Fruit fly (Drosophila melanogaster) whole organism, larva: ENCODE measurements around the gene CG7650.

ENCODE experiments used
- noc ChIP-seq: fragments of 200-800 bp; sonication (Bioruptor generic); optimal IDR thresholded peaks from 3 replicates; lab custom pipeline; 2019; ENCODE audit warnings: missing biosample characterization, mild to moderate bottlenecking, missing genetic modification characterization, moderate library complexity

Gene CG7650

DNA sequence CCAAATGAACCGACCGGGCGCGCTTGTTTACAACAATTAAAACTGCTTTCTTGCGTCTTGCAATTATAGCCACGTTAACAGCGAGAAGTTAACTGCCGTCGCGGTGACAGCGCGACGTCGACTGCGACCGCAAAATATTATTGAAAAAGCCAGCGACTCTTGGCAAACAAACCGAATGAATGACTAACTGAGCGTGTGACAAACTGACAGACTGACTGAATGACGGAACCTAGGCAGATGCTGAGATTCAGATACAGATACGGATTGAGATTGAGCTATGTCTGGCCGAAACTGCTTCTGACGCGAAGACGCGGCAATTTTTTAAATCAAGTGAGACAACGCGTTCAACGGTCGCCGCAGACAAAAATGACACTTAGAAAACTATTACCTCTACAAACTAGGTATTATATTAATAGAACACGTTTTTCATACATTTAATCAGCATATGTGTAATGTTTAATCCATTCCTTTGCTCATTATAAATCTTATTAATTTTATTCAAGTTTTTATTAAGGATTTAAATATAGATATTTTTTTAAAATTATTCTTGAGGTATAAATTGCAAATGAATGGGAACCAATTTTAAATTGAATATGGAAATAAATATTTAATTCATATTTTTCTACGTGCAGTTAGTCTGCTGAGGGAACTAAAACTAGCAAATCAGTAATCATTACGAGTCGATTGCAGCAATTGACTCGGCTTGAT is 24.3 kb upstream of the CG7650 start:
- peak; percentile 13 for TF ChIP-seq noc

DNA sequence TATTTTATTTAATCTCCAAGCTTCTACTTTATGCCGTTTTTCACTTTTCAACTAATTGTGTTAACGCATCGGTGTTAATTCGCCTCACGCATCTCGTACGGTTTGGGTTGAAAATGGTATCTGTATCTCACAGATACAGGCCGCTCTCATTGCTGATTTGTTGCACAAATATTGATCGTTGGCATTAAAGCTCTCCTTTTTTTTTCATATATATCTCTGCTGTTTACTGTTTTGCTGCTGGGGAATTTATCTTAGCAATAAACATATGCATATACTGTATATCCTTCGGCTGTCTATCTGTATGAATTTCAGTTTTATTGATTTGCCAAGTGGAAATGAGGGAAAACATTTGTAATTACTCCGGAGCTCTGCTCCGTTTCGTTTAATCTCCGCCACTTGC is 22.5 kb upstream of the CG7650 start:
- TF ChIP-seq noc, result no peak

DNA sequence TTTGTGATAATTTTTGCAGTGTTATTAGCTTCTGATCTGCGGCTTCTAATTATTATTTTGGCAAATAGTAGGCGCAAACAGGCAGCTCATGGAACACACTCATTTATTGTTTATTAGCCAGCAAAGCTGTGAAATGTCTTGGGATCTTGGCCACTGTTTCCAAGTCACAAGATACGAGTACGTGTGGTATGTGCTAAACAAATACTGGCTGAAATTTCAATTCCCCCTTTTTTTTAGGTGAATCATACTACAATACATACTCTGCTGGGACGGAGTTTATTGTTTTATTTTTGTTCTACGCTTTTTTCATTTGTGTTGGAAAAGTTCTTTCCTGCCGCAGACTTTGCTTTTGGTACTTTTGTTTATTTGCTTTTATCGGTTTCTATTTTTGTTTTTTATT is 20.9 kb upstream of the CG7650 start:
- TF ChIP-seq noc, result no peak

DNA sequence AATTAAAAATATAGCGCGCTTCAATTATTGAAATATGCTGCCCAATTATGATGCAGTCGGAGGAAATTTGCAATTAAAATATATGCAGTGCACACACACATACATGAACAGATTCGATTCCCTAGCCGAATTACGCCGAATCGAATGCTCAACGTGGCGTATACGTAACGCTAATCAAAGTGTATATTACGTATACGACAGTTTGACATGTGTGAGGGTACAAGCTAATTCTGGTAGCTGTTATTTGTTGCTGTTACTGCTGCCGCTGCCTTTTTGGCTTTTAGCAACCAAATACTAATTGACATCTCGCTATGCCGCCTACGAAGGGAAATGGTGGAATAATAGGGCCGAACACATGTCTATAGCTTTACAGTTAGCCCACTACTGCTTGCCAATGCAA is 17.1 kb upstream of the CG7650 start:
- no peak for TF ChIP-seq noc

DNA sequence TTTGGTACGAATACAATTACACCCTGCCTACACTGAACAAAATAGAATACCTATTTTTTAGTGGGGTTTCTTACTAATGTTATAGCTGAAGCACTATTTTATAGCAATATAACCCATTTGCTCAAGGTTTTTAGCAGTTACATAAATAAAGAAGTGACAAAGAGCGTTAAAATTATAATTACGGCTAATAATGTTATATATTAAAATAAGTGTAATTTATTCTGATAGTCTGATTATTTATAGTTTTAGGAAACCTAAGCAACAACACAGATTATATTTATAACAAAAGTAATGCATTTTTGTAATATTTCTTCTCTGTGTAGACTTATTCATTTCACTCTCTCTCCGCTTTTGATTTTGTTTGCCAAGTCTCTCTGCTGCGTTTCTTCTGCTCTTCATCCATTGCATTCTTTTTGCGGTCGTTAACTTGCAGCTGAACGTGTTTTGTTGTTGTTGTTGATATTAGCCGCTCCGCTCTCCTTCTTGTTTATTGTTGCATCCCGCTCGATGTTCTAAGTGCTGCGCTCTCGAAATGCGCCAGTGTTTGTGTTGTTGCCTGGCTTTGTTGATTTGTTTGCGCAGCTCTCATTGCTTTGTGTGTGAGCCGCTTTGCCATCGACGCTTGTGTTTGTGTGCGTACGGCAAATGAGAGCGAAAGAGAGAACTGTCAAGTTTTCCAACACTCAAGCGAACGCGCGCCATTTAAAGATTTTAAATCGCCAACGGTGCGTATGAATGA is 15.7 kb upstream of the CG7650 start:
- TF ChIP-seq noc, result peak; percentile 93

DNA sequence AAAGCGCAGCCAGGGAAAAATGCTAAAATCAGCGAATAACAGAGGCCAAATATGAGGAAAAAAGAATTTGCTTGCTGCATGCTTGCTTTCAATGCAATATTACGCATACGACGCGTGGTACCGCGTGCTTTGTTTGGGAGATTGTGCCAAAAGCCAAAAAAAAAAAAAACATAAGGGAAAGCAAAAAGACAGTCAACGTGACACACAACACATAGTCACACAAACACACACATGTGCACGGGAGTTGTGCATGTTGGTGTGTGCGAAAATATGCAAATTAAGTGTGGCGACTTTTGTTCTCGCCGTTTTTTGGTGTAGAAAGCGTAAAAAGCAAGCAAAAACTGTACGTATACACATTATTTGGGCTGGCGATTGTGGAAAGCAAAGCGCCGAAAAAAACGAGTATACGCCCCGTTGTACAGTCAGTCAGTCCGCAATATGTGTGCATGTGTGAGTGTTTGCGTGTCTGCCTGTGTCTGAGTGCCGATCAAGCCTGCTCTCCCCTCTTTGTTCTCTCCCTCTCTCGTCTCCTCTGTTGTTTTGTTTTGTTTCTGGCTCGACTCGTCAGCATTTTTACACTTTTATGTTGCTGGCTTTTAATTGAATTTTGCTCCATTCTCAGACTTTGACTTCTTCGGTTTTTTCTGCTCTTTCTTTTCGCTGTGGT is 14.9 kb upstream of the CG7650 start:
- no peak for TF ChIP-seq noc

DNA sequence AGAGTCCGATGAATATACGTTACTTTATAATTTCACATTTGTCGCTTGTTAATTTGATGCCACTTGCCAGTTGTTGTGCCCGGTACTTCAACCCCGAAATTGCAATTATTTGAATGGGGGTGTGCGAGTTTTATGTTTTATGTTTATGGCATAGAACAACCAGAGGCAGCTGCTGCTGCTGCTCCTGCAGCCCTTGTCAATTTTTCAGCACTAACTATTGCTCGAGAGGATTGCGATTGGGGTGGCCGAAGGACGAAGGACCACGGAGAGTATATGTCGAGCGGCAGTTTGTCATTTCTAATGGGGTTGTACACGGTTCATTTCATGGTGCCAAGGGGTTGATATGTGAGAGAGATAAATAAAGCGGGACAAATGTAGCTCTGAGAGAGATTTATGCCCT is 13.9 kb upstream of the CG7650 start:
- no peak for TF ChIP-seq noc

DNA sequence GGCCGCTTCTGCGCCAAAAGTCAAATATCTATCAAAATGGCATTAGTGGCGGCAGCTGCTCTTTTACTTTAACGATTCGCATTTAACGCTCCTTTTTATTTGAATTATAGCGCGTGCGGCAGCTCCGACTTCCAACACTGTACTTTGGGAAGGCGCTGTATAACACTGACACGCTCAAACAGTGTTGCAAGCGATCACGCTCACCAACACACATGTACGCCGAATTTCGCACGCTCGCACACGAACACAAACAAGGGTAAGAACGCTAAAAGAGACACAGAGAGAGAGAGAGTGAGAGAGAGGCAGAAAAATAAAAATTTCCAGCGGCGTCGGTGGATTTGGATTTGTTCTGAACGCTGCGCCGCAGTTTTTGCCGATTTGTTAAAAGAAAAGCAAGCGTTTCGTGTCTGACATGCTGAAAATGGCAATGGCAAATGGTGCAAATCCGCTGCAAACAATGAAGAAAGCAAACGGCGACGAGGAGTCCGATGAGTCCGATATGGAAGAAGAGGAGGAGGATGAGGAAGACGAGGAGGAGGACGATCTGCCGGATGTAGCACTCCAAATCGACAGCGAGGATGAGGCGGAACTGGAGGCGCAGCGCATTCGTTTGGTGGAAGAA is 9.6 kb upstream of the CG7650 start, which contains the start of gene Phs:
Gene Phs, plus strand, starts transcription at position 276 of the 622 bp plus-strand sequence.
- peak; percentile 60 for TF ChIP-seq noc

DNA sequence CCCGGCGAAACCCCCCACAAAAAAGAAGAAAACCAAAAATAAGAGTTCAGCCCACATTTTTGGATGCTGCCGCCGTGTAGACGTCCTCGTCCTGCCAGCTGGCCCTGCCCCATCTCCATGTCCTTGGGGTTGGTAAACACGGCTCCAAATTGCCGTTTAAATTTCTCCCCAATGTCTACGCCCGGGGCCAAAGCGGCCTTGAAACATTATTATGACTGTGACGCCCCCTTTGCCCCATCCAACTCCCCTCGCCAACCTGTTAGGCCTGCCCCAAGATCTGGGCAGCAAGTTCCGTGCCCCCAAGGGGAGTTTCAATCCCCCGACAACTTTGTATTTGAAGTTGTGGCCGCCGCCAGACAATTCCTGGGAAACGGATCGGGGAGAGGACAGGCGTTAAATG is 6.7 kb upstream of the CG7650 start:
- no peak for TF ChIP-seq noc

DNA sequence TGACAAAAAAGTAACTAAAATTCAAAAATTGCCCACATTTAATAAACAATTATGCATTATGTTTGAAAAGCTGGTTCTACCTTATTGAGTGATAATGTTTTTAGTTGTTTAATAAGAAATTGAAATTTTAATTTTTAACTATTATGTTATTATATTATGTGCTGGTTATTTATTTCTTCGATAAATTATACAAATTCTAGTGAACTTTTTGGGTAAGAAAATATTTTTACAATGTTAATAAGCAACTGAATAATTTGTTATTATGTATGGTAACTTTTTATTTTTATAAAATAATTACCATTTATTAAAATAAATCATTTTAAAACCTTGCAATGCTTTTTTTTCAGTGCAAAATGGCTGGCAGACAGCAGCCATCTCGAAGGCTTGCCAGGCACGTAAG is 6.3 kb upstream of the CG7650 start:
- no peak for TF ChIP-seq noc

DNA sequence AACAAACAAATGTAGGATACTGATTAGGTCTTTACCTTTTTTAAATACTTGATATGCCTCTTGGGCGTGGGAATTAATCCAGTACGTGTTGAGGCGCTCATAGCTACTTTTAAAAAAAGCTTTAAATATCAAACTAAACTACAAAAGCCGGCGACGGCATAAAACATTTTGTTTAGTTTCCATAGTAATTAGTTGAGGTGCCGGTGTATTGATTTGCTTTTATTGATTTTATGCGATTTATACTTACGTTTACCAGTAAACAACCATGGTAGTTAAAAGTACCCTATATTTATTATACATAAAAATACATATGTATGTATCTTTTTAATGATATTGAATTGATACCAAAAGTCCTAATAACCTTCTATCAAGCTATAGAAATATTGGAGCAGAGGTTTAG is 2.5 kb upstream of the CG7650 start, which contains the start of gene CG13449:
Gene CG13449, minus strand, starts transcription at position 101 of the 400 bp plus-strand sequence.
- no peak for TF ChIP-seq noc

DNA sequence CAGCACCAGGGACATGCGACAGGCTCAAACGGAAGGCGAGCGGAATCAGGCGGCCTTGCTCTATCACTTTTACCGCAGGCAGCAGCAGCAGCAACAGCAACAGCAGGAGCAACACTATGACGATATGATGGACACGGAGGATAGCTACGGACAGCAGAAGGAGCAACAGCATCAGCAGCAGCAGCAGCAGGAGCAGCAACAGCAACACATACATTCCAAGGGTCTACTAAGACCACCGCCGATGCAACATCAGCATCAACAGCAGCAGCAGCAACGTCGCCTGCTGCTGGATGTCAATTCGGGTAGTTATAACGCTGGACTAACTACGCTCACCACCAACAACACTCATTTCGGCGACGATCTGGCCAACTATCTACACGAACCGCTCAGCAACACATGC is 5.2 kb downstream of the CG7650 start:
- no peak for TF ChIP-seq noc

DNA sequence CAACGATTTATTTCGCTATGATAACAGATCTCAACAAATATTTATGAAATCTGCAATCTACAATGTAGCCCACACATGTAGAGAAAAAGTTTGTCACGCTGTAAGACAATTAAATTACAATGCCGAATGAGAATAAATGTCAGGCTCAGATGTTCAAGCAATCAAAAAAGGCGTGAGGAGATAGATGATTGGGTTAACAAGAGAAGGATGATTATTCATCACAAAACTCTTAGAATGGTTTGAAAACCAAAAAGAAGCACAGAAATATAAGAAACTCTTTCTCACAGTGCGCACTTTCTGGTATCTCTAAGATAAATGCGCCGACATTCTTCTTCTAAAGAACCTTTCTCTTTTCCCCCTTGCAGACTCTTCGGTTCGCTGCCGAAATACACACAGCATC is 10.1 kb downstream of the CG7650 start:
- TF ChIP-seq noc, result no peak

DNA sequence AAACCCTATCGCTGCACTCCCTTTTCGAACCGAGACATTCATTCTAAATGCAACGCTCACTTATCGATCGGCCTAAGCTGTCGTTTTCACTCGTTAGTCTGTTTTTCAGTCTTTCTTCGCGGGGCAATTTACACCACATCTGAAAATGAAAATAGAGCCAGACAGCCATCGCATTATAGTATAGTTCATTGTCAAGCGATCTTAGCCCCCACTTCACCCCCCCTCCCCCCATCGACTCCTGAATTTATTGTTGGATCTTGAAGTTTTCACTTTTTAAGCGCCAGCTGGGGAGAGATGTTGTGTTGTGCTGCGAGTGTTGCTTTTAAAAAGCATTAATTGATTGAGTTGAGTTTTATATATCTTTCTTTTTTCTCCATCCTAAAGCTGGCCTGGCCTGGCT is 11.0 kb downstream of the CG7650 start:
- TF ChIP-seq noc, result no peak

DNA sequence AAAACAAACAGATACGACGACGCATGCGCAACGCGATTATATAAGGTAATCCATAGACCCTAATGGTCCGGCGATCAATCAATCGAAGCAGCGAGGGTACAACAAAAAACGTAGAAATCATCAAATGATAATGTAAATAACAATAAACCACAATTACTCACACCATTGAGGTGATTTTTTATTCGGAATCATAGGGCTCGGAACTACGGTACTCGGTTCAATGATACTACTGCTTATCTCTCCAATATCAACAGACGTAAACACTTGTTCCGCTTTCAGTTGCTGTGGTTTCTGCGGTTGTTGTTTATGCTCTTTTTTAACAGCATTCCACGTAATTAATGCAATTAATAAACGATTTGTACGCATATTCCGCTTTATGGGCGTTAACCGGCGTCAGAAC is 12.2 kb downstream of the CG7650 start:
- peak; percentile 22 for TF ChIP-seq noc

DNA sequence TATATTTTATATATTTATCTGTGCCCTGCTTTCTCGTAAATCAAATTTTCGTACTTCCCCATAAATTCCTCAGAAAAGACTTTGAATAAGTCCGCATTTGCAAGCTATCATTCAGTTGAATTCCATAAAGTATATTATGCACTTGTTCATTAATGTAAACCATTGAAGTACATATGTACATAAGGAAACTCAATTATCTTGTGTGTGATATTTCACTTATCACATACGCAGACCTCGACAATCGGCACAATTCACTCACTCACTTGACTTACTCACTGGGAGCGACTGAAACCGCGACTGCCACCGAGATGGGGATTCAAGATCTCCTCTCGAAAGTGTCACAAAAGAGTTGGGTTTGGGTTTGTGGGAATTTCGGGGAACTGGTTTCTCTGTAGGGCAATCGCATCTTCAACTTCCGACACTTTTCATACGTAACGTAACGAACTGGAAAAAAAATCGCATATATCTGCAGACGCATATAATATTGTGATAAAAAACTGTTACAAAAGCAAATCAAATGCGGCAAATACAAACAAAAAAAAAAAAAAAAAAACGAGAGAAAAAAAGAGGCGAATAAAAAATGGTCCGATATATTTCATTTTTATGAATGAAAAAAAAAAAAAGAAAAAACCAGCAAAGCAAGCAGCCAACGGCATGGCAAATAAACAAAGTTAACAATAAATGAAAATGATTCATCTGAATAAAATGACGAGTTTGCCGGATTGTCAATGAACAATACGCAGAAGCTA is 13.0 kb downstream of the CG7650 start:
- TF ChIP-seq noc, result no peak
